Fruit fly (Drosophila melanogaster): Measurements from ENCODE around the gene CG31106.

The CG31106 gene

dm6 chr3R:25262322-25262761 is 46.2 kb downstream of the CG31106 start, which contains the start of the genes Kdsr and CG11858 (continued):
- peak; percentile 63 for TF ChIP-seq exex (tag; optimal IDR thresholded peaks at IDR 0.05)
- TF ChIP-seq BEAF-32 (GFP tag; optimal IDR thresholded peaks at IDR 0.05), result peak; percentile 52
- peak; percentile 43; the same call in 2 of the 3 replicates for TF ChIP-seq B-H1 (GFP tag; IDR thresholded peaks at IDR 0.05)
- TF ChIP-seq cwo (GFP tag; optimal IDR thresholded peaks at IDR 0.05), result peak; percentile 12
- TF ChIP-seq CG18262 (tag; optimal IDR thresholded peaks at IDR 0.05), result peak; percentile 62
- peak; percentile 26 for TF ChIP-seq CG9609 (GFP tag; optimal IDR thresholded peaks at IDR 0.05)
- TF ChIP-seq slbo (GFP tag; IDR thresholded peaks at IDR 0.05), result peak; percentile 81
- peak; percentile 63 for TF ChIP-seq CG10147 (GFP tag; optimal IDR thresholded peaks at IDR 0.05)
- no peak for TF ChIP-seq Mrtf (GFP tag; IDR thresholded peaks at IDR 0.05)
- no peak for TF ChIP-seq bowl (GFP tag; IDR thresholded peaks at IDR 0.05)
- peak; percentile 55 for TF ChIP-seq CG4854 (GFP tag; optimal IDR thresholded peaks at IDR 0.05)
- peak; percentile 45 for TF ChIP-seq pum (GFP tag; optimal IDR thresholded peaks at IDR 0.05)
- TF ChIP-seq CG10209 (GFP tag; optimal IDR thresholded peaks at IDR 0.05), result peak; percentile 38
- no peak for TF ChIP-seq jing (GFP tag; optimal IDR thresholded peaks at IDR 0.05)
- peak; percentile 44 for TF ChIP-seq jumu (GFP tag; optimal IDR thresholded peaks at IDR 0.05)
- no peak for TF ChIP-seq usp (GFP tag; optimal IDR thresholded peaks at IDR 0.05)
- TF ChIP-seq tll (GFP tag; optimal IDR thresholded peaks at IDR 0.05), result no peak
- TF ChIP-seq CG31441 (GFP tag; IDR thresholded peaks at IDR 0.05), result no peak; the same call in 1 of the 2 replicates
- TF ChIP-seq chm (GFP tag; IDR thresholded peaks at IDR 0.05), result 0 out of 2 replicates have a peak, but pooled peaks have one; percentile 5
- no peak for TF ChIP-seq Doc2 (GFP tag; IDR thresholded peaks at IDR 0.05)
- no peak for TF ChIP-seq mirr (GFP tag; optimal IDR thresholded peaks at IDR 0.05)
- peak; percentile 91 for TF ChIP-seq sens (GFP tag)
- peak; percentile 51 for TF ChIP-seq Spps (tag; optimal IDR thresholded peaks at IDR 0.05)
- TF ChIP-seq CG15011 (GFP tag; optimal IDR thresholded peaks at IDR 0.05), result no peak
- TF ChIP-seq nmo (GFP tag; optimal IDR thresholded peaks at IDR 0.05), result peak; percentile 75
- peak; percentile 85 for TF ChIP-seq Rfx (GFP tag; IDR thresholded peaks at IDR 0.05)
- peak; percentile 60 for TF ChIP-seq Nf-YC (tag; optimal IDR thresholded peaks at IDR 0.05)
- TF ChIP-seq B-H2 (GFP tag; optimal IDR thresholded peaks at IDR 0.05), result peak; percentile 74
- TF ChIP-seq CG1792 (GFP tag; optimal IDR thresholded peaks at IDR 0.05), result peak; percentile 40
- peak; percentile 56 for TF ChIP-seq CG4424 (GFP tag; optimal IDR thresholded peaks at IDR 0.05)
- no peak for TF ChIP-seq ab (GFP tag; optimal IDR thresholded peaks at IDR 0.05)
- no peak for TF ChIP-seq Asciz (GFP tag; optimal IDR thresholded peaks at IDR 0.05)
- no peak for TF ChIP-seq CG15073 (GFP tag; optimal IDR thresholded peaks at IDR 0.05)
- peak; percentile 37 for TF ChIP-seq Lhr (GFP tag; optimal IDR thresholded peaks at IDR 0.05)
- TF ChIP-seq CG18764 (GFP tag; optimal IDR thresholded peaks at IDR 0.05), result peak; percentile 27
- TF ChIP-seq CG1529 (GFP tag; optimal IDR thresholded peaks at IDR 0.05), result no peak
- no peak for TF ChIP-seq dati (GFP tag; IDR thresholded peaks at IDR 0.05)
- peak; percentile 83 for TF ChIP-seq lilli (GFP tag; optimal IDR thresholded peaks at IDR 0.05)
- TF ChIP-seq Tbp (GFP tag; optimal IDR thresholded peaks at IDR 0.05), result no peak
- TF ChIP-seq sr (GFP tag; IDR thresholded peaks at IDR 0.05), result no peak
- no peak for TF ChIP-seq Hmx (GFP tag; optimal IDR thresholded peaks at IDR 0.05)
- TF ChIP-seq Jarid2 (GFP tag; optimal IDR thresholded peaks at IDR 0.05), result no peak
- no peak; the same call in 2 of the 3 replicates for TF ChIP-seq CG17361 (GFP tag; IDR thresholded peaks at IDR 0.05)
- TF ChIP-seq CG10267 (tag; optimal IDR thresholded peaks at IDR 0.05), result peak; percentile 63
- TF ChIP-seq zf30C (GFP tag; optimal IDR thresholded peaks at IDR 0.05), result no peak
- TF ChIP-seq HmgZ (tag; optimal IDR thresholded peaks at IDR 0.05), result peak; percentile 79
- peak; percentile 61 for TF ChIP-seq pzg (GFP tag; optimal IDR thresholded peaks at IDR 0.05)
- TF ChIP-seq Ets65A (GFP tag), result peak; percentile 94
- peak; percentile 94 for TF ChIP-seq row (GFP tag; IDR thresholded peaks at IDR 0.05)
- TF ChIP-seq CG4730 (GFP tag; IDR thresholded peaks at IDR 0.05), result peak; percentile 37; the same call in 1 of the 2 replicates
- TF ChIP-seq Oaz (GFP tag; IDR thresholded peaks at IDR 0.05), result no peak
- TF ChIP-seq CG7271 (tag; optimal IDR thresholded peaks at IDR 0.05), result no peak

Measured in whole organism, embryonic.